Fruit fly (Drosophila melanogaster): ENCODE results near the gene CadN.

DNA sequence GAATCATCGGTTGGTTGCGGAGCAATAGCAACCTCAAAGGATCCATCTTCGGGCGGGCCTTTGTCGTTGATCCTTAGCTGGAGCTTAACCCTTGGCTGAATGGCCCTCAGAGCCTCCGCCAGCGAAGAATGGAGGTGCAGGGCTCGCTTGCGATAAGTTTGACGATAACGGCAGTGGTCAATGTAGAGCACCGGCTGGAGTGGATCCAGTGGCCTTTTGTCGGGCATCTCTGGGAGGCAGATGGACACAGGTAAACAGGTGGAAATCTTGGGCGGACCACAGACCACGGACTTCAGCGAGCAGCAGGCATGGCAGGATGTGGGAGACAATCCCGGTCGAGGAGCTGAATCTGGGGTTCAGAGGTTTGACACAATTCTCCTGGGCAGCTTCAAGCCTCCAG, 152.1 kb downstream of the CadN start, which contains the start of gene CG15147:
- TF ChIP-seq N (GFP tag; optimal IDR thresholded peaks at IDR 0.05) (no peak), Dif (GFP tag; optimal IDR thresholded peaks at IDR 0.05; ENCODE audit: partially characterized antibody) (no peak), CG9705 (GFP tag; optimal IDR thresholded peaks at IDR 0.05) (no peak), pan (optimal IDR thresholded peaks at IDR 0.05) (no peak), foxo (GFP tag; optimal IDR thresholded peaks at IDR 0.05) (no peak), lola (GFP tag; optimal IDR thresholded peaks at IDR 0.05) (no peak), sage (GFP tag; optimal IDR thresholded peaks at IDR 0.05) (no peak), Myc (optimal IDR thresholded peaks at IDR 0.05) (no peak), ey (GFP tag; optimal IDR thresholded peaks at IDR 0.05) (no peak), dsf (GFP tag; optimal IDR thresholded peaks at IDR 0.05; ENCODE audit: borderline replicate concordance) (no peak), fru (GFP tag; optimal IDR thresholded peaks at IDR 0.05) (no peak)
